Worm (Caenorhabditis elegans) whole organism, midembryonic: Measurements from ENCODE around the gene T25B6.6.
A peak's percentile ranks its signal among the peaks of the same experiment; 100 is the strongest.

Source experiments
- T22C8.4 ChIP-seq: fragments of 200-800 bp; sonication (Bioruptor generic); IDR thresholded peaks from 2 replicates; pipeline ENCODE4 v1.3.6; 2022; ENCODE audit warnings: missing genetic modification characterization, missing compliant biosample characterization
- cog-1 ChIP-seq: sonication (generic microtip); optimal IDR thresholded peaks from 2 replicates; lab custom pipeline; 2016; ENCODE audit warnings: missing genetic modification characterization, missing compliant biosample characterization
- flt-1 ChIP-seq: fragments of 200-800 bp; sonication (Bioruptor generic); IDR thresholded peaks from 2 replicates; pipeline ENCODE4 v1.3.6; 2022; ENCODE audit warnings: missing genetic modification characterization, missing compliant biosample characterization
- klf-2 ChIP-seq: fragments of 200-800 bp; sonication (Bioruptor generic); conservative IDR thresholded peaks from 2 replicates; pipeline ENCODE4 v1.3.6; 2022; ENCODE audit warnings: missing genetic modification reagents, missing genetic modification characterization, missing compliant biosample characterization
- med-1 ChIP-seq: sonication (generic microtip); optimal IDR thresholded peaks from 2 replicates; lab custom pipeline; 2017; ENCODE audit warnings: missing genetic modification characterization, mild to moderate bottlenecking, missing compliant biosample characterization, antibody characterized with exemption, missing genetic modification reagents; ENCODE audit not compliant: insufficient read depth
- ref-1 ChIP-seq: fragments of 200-800 bp; sonication (Bioruptor generic); conservative IDR thresholded peaks from 2 replicates; pipeline ENCODE4 v1.3.6; 2022; ENCODE audit warnings: missing genetic modification reagents, missing genetic modification characterization, missing compliant biosample characterization
- tab-1 ChIP-seq: fragments of 200-800 bp; sonication (Bioruptor generic); IDR thresholded peaks from 2 replicates; pipeline ENCODE4 v1.3.6; 2022; ENCODE audit warnings: missing genetic modification characterization, missing compliant biosample characterization
- ztf-23 ChIP-seq: fragments of 200-800 bp; sonication (Bioruptor generic); IDR thresholded peaks from 2 replicates; pipeline ENCODE4 v1.3.6; 2022; ENCODE audit warnings: missing genetic modification reagents, missing genetic modification characterization, missing compliant biosample characterization
- ztf-29 ChIP-seq: fragments of 200-800 bp; sonication (Bioruptor generic); IDR thresholded peaks from 2 replicates; pipeline ENCODE4 v1.3.6; 2022; ENCODE audit warnings: missing genetic modification reagents, missing genetic modification characterization, missing compliant biosample characterization

- TF ChIP-seq ztf-29 (GFP tag; lab: Robert Waterston, UW): no peak
- no peak for TF ChIP-seq klf-2
- no peak for TF ChIP-seq flt-1 (GFP tag; lab: Robert Waterston, UW)
- TF ChIP-seq med-1 (GFP tag; lab: Kevin White, UChicago): no peak
- no peak for TF ChIP-seq ref-1 (GFP tag; lab: Robert Waterston, UW)
- TF ChIP-seq T22C8.4 (GFP tag; lab: Robert Waterston, UW): 0 out of 2 replicates have a peak, but pooled peaks have one; percentile 29
- TF ChIP-seq ztf-23 (GFP tag; lab: Robert Waterston, UW): no peak
- peak; percentile 46 for TF ChIP-seq cog-1 (tag; lab: Kevin White, UChicago)
- TF ChIP-seq tab-1 (GFP tag; lab: Robert Waterston, UW): no peak
Measured at ce11 chrX:9068075-9068474, 45.4 kb upstream of the T25B6.6 start.
